Fruit fly (Drosophila melanogaster): ENCODE results near the gene CG31810.

Gene CG31810

dm6 chr2L:16815989-16816749 is 36.0 kb downstream of the CG31810 start, which contains the start of gene mdy (continued):
- TF ChIP-seq CG13775 (GFP tag; optimal IDR thresholded peaks at IDR 0.05) (peak; percentile 71), dmrt99B (tag; optimal IDR thresholded peaks at IDR 0.05) (peak; percentile 42), Ada2b (GFP tag; IDR thresholded peaks at IDR 0.05) (peak; percentile 40), ab (GFP tag; optimal IDR thresholded peaks at IDR 0.05) (peak; percentile 36), HmgZ (tag; optimal IDR thresholded peaks at IDR 0.05) (peak; percentile 55), CG11504 (tag; optimal IDR thresholded peaks at IDR 0.05) (peak; percentile 65), aop (GFP tag; IDR thresholded peaks at IDR 0.05) (no peak), caup (GFP tag; optimal IDR thresholded peaks at IDR 0.05; ENCODE audit: severe bottlenecking) (peak; percentile 42), bsh (GFP tag; optimal IDR thresholded peaks at IDR 0.05) (peak in 1 of 2 experiments; percentile 51), CG1647 (GFP tag; optimal IDR thresholded peaks at IDR 0.05) (peak; percentile 43), CG10267 (tag; optimal IDR thresholded peaks at IDR 0.05) (peak; percentile 62), fru (optimal IDR thresholded peaks at IDR 0.05) (no peak), CG16863 (GFP tag; optimal IDR thresholded peaks at IDR 0.05) (peak; percentile 55), CG12104 (GFP tag; optimal IDR thresholded peaks at IDR 0.05) (peak; percentile 56), CG8765 (GFP tag; IDR thresholded peaks at IDR 0.05) (peak; percentile 33; the same call in 1 of the 2 replicates), her (GFP tag; optimal IDR thresholded peaks at IDR 0.05) (peak; percentile 39), ems (GFP tag; optimal IDR thresholded peaks at IDR 0.05) (peak; percentile 48), Fer3 (tag; optimal IDR thresholded peaks at IDR 0.05) (peak; percentile 18), kni (GFP tag; optimal IDR thresholded peaks at IDR 0.05) (peak; percentile 8), Ptx1 (GFP tag; IDR thresholded peaks at IDR 0.05) (peak; percentile 46), Dbx (GFP tag; IDR thresholded peaks at IDR 0.05) (peak; percentile 49; the same call in 1 of the 3 replicates), CG12942 (GFP tag; optimal IDR thresholded peaks at IDR 0.05) (peak; percentile 39), CG12744 (GFP tag; optimal IDR thresholded peaks at IDR 0.05) (peak; percentile 13), zen (tag; optimal IDR thresholded peaks at IDR 0.05) (peak; percentile 58), bcd (GFP tag; optimal IDR thresholded peaks at IDR 0.05) (peak; percentile 28), Mrtf (GFP tag; IDR thresholded peaks at IDR 0.05) (peak; percentile 47; the same call in 1 of the 3 replicates), zf30C (GFP tag; optimal IDR thresholded peaks at IDR 0.05) (peak; percentile 47), gsb (GFP tag; IDR thresholded peaks at IDR 0.05) (peak; percentile 35; the same call in 1 of the 2 replicates), CG2120 (GFP tag; optimal IDR thresholded peaks at IDR 0.05) (peak; percentile 81), CG15073 (GFP tag; optimal IDR thresholded peaks at IDR 0.05) (no peak), Ravus (GFP tag; IDR thresholded peaks at IDR 0.05) (no peak), CG7786 (GFP tag; optimal IDR thresholded peaks at IDR 0.05) (peak; percentile 46), CG4282 (GFP tag; optimal IDR thresholded peaks at IDR 0.05) (peak; percentile 9), CG1792 (GFP tag; optimal IDR thresholded peaks at IDR 0.05) (peak; percentile 17), prd (optimal IDR thresholded peaks at IDR 0.05) (no peak), prd (GFP tag; IDR thresholded peaks at IDR 0.05) (peak; percentile 69), CkIIα-i1 (GFP tag; IDR thresholded peaks at IDR 0.05) (no peak), ssp (GFP tag; IDR thresholded peaks at IDR 0.05) (peak; percentile 55; the same call in 1 of the 2 replicates), CG34224 (GFP tag; IDR thresholded peaks at IDR 0.05; ENCODE audit: partially characterized antibody) (peak; percentile 30; the same call in 1 of the 3 replicates), ATbp (GFP tag; optimal IDR thresholded peaks at IDR 0.05) (peak; percentile 44), CG15696 (tag; optimal IDR thresholded peaks at IDR 0.05) (peak; percentile 15), CG3726 (GFP tag; IDR thresholded peaks at IDR 0.05) (0 out of 3 replicates have a peak, but pooled peaks have one; percentile 9), tio (GFP tag; optimal IDR thresholded peaks at IDR 0.05) (peak; percentile 41), jing (GFP tag; optimal IDR thresholded peaks at IDR 0.05) (no peak), cwo (GFP tag; optimal IDR thresholded peaks at IDR 0.05) (peak; percentile 35), Med (GFP tag) (peak; percentile 90), stc (GFP tag; IDR thresholded peaks at IDR 0.05) (0 out of 2 replicates have a peak, but pooled peaks have one; percentile 5), CoRest (tag; optimal IDR thresholded peaks at IDR 0.05) (peak; percentile 75), CG4730 (GFP tag; IDR thresholded peaks at IDR 0.05) (peak; percentile 30; the same call in 1 of the 2 replicates)
